Worm (Caenorhabditis elegans): ENCODE data around the gene srx-12.

The srx-12 gene

ce11 chrIV:1097153-1097552 lies 51.4 kb downstream of the srx-12 start, which contains the start of gene cox-18:
cox-18 (plus strand) TSS chrIV:1097453.
- TF ChIP-seq nhr-90 (tag; optimal IDR thresholded peaks at IDR 0.05; ENCODE audit: poor library complexity) = no peak
- TF ChIP-seq lsy-2 (tag; optimal IDR thresholded peaks at IDR 0.05) = no peak
- no peak for TF ChIP-seq lin-39 (tag; optimal IDR thresholded peaks at IDR 0.05)
- no peak for TF ChIP-seq mab-9 (GFP tag; IDR thresholded peaks at IDR 0.05)
- no peak for TF ChIP-seq C04F5.9 (tag; optimal IDR thresholded peaks at IDR 0.05)
- TF ChIP-seq nhr-12 (tag; optimal IDR thresholded peaks at IDR 0.05) = no peak
- TF ChIP-seq nhr-47 (tag; optimal IDR thresholded peaks at IDR 0.05) = no peak
